Fruit fly (Drosophila melanogaster) whole organism, embryonic: Measurements from ENCODE around the gene CG16853.
A peak's percentile ranks its signal among the peaks of the same experiment; 100 is the strongest.

Source experiments
- ATbp ChIP-seq: fragments of 200-800 bp; sonication (Bioruptor generic); optimal IDR thresholded peaks from 2 replicates; lab custom pipeline; 2017; ENCODE audit warnings: missing biosample characterization, mild to moderate bottlenecking, missing genetic modification characterization, missing genetic modification reagents
- BEAF-32 ChIP-seq: fragments of 200-800 bp; sonication (Bioruptor generic); optimal IDR thresholded peaks from 3 replicates; lab custom pipeline; 2017; ENCODE audit warnings: missing biosample characterization, missing genetic modification characterization, mild to moderate bottlenecking, moderate library complexity, missing genetic modification reagents
- CG10147 ChIP-seq: fragments of 200-800 bp; sonication (Bioruptor generic); optimal IDR thresholded peaks from 2 replicates; lab custom pipeline; 2019; ENCODE audit warnings: missing biosample characterization, mild to moderate bottlenecking, missing genetic modification characterization, moderate library complexity
- CG12769 ChIP-seq: fragments of 200-800 bp; sonication (Bioruptor generic); optimal IDR thresholded peaks from 2 replicates; lab custom pipeline; 2019; ENCODE audit warnings: missing biosample characterization, mild to moderate bottlenecking, missing genetic modification characterization, moderate library complexity
- CG13287 ChIP-seq: fragments of 200-800 bp; sonication (Bioruptor generic); IDR thresholded peaks from 2 replicates; pipeline ENCODE4 v1.3.6; 2022; ENCODE audit warnings: missing biosample characterization, missing genetic modification characterization; ENCODE audit not compliant: partially characterized antibody
- CG13894 ChIP-seq: fragments of 200-800 bp; sonication (Bioruptor generic); optimal IDR thresholded peaks from 3 replicates; lab custom pipeline; 2018; ENCODE audit warnings: missing biosample characterization, mild to moderate bottlenecking, missing genetic modification characterization, moderate library complexity
- CG14014 ChIP-seq: fragments of 200-800 bp; sonication (Bioruptor generic); IDR thresholded peaks from 2 replicates; pipeline ENCODE4 v1.3.6; 2022; ENCODE audit warnings: missing biosample characterization, missing genetic modification characterization
- CG14667 ChIP-seq: fragments of 200-800 bp; sonication (Bioruptor generic); IDR thresholded peaks from 2 replicates; pipeline ENCODE4 v1.3.6; 2022; ENCODE audit warnings: missing biosample characterization, missing genetic modification characterization
- CG15269 ChIP-seq: fragments of 200-800 bp; sonication (Bioruptor generic); optimal IDR thresholded peaks from 2 replicates; lab custom pipeline; 2018; ENCODE audit warnings: missing biosample characterization, mild to moderate bottlenecking, missing genetic modification characterization, moderate library complexity
- CG15514 ChIP-seq: fragments of 200-800 bp; sonication (Bioruptor generic); optimal IDR thresholded peaks from 3 replicates; lab custom pipeline; 2017; ENCODE audit warnings: missing biosample characterization, missing genetic modification characterization, mild to moderate bottlenecking, moderate library complexity, missing genetic modification reagents
- CG1603 ChIP-seq: fragments of 200-800 bp; sonication (Bioruptor generic); optimal IDR thresholded peaks from 2 replicates; lab custom pipeline; 2019; ENCODE audit warnings: missing biosample characterization, mild to moderate bottlenecking, missing genetic modification characterization, moderate library complexity
- CG2712 ChIP-seq: fragments of 200-800 bp; optimal IDR thresholded peaks from 3 replicates; lab custom pipeline; 2019; ENCODE audit warnings: missing biosample characterization, mild to moderate bottlenecking, missing genetic modification characterization, moderate library complexity
- CG34376 ChIP-seq: fragments of 200-800 bp; sonication (Bioruptor generic); optimal IDR thresholded peaks from 2 replicates; lab custom pipeline; 2018; ENCODE audit warnings: missing biosample characterization, mild to moderate bottlenecking, missing genetic modification characterization
- CG4360 ChIP-seq: fragments of 200-800 bp; sonication (Bioruptor generic); IDR thresholded peaks from 2 replicates; pipeline ENCODE4 v1.3.6; 2022; ENCODE audit warnings: missing biosample characterization, missing genetic modification characterization
- CG6254 ChIP-seq: fragments of 200-800 bp; sonication (Bioruptor generic); optimal IDR thresholded peaks from 3 replicates; lab custom pipeline; 2017; ENCODE audit warnings: mild to moderate bottlenecking, missing biosample characterization, missing genetic modification reagents, missing genetic modification characterization
- CG7839 ChIP-seq: fragments of 200-800 bp; sonication (Bioruptor generic); optimal IDR thresholded peaks from 3 replicates; lab custom pipeline; 2018; ENCODE audit warnings: missing biosample characterization, mild to moderate bottlenecking, missing genetic modification characterization, moderate library complexity
- CG7963 ChIP-seq: fragments of 200-800 bp; sonication (Bioruptor generic); IDR thresholded peaks from 3 replicates; pipeline ENCODE4 v1.3.6; 2022; ENCODE audit warnings: missing biosample characterization, missing genetic modification characterization; ENCODE audit not compliant: partially characterized antibody
- CG8089 ChIP-seq: fragments of 200-800 bp; sonication (Bioruptor generic); optimal IDR thresholded peaks from 3 replicates; lab custom pipeline; 2016; ENCODE audit warnings: missing biosample characterization, missing genetic modification characterization
- HLH3B ChIP-seq: fragments of 200-800 bp; sonication (Bioruptor generic); IDR thresholded peaks from 2 replicates; pipeline ENCODE4 v1.3.6; 2022; ENCODE audit warnings: missing biosample characterization, missing genetic modification characterization
- HLH4C ChIP-seq: fragments of 200-800 bp; sonication (Bioruptor generic); IDR thresholded peaks from 3 replicates; pipeline ENCODE4 v1.3.6; 2022; ENCODE audit warnings: missing biosample characterization, missing genetic modification characterization; ENCODE audit not compliant: partially characterized antibody
- Hey ChIP-seq: fragments of 200-800 bp; sonication (Bioruptor generic); optimal IDR thresholded peaks from 3 replicates; lab custom pipeline; 2018; ENCODE audit warnings: missing biosample characterization, mild to moderate bottlenecking, missing genetic modification characterization
- HmgD ChIP-seq: fragments of 200-800 bp; sonication (Bioruptor generic); optimal IDR thresholded peaks from 3 replicates; lab custom pipeline; 2016; ENCODE audit warnings: missing biosample characterization, missing genetic modification characterization
- Hmr ChIP-seq: fragments of 200-800 bp; sonication (Bioruptor generic); optimal IDR thresholded peaks from 3 replicates; lab custom pipeline; 2017; ENCODE audit warnings: mild to moderate bottlenecking, missing biosample characterization, missing genetic modification reagents, missing genetic modification characterization
- Nf-YA ChIP-seq: fragments of 200-800 bp; sonication (Bioruptor generic); IDR thresholded peaks from 2 replicates; pipeline ENCODE4 v1.3.6; 2022; ENCODE audit warnings: missing biosample characterization, missing genetic modification characterization
- Pdp1 ChIP-seq, 2 experiments: fragments of 200-800 bp; sonication (Bioruptor generic); optimal IDR thresholded peaks; 3 replicates each; lab custom pipeline; 2016; ENCODE audit warnings: missing biosample characterization in 2 of 2, missing genetic modification characterization in 2 of 2, mild to moderate bottlenecking in 1 of 2, moderate library complexity in 1 of 2
- Xrp1 ChIP-seq: fragments of 200-800 bp; sonication (Bioruptor generic); IDR thresholded peaks from 2 replicates; pipeline ENCODE4 v1.3.6; 2022; ENCODE audit warnings: missing biosample characterization, missing genetic modification characterization
- ash1 ChIP-seq: fragments of 200-800 bp; sonication (Bioruptor generic); optimal IDR thresholded peaks from 2 replicates; lab custom pipeline; 2018; ENCODE audit warnings: missing biosample characterization, mild to moderate bottlenecking, missing genetic modification characterization
- ato ChIP-seq: fragments of 200-800 bp; sonication (Bioruptor generic); IDR thresholded peaks from 2 replicates; pipeline ENCODE4 v1.3.6; 2022; ENCODE audit warnings: missing biosample characterization, missing genetic modification characterization; ENCODE audit not compliant: partially characterized antibody
- chif ChIP-seq, 2 experiments: fragments of 200-800 bp; sonication (Bioruptor generic); optimal IDR thresholded peaks; 3 replicates each; lab custom pipeline; 2016; ENCODE audit warnings: missing biosample characterization in 2 of 2, missing genetic modification characterization in 2 of 2
- dm ChIP-seq: fragments of 200-800 bp; sonication (Bioruptor generic); optimal IDR thresholded peaks from 3 replicates; lab custom pipeline; 2016; ENCODE audit warnings: missing biosample characterization, missing genetic modification characterization
- fd64A ChIP-seq: fragments of 200-800 bp; sonication (Bioruptor generic); optimal IDR thresholded peaks from 3 replicates; lab custom pipeline; 2018; ENCODE audit warnings: missing biosample characterization, mild to moderate bottlenecking, missing genetic modification characterization
- gfzf ChIP-seq: fragments of 200-800 bp; sonication (Bioruptor generic); optimal IDR thresholded peaks from 2 replicates; lab custom pipeline; 2016; ENCODE audit warnings: missing biosample characterization, mild to moderate bottlenecking, missing genetic modification characterization, moderate library complexity
- gro ChIP-seq: fragments of 200-800 bp; sonication (Bioruptor generic); optimal IDR thresholded peaks from 2 replicates; lab custom pipeline; 2016; ENCODE audit warnings: missing biosample characterization, missing genetic modification characterization
- kay ChIP-seq: fragments of 200-800 bp; sonication (Bioruptor generic); optimal IDR thresholded peaks from 2 replicates; lab custom pipeline; 2016; ENCODE audit warnings: missing biosample characterization, missing genetic modification characterization
- lilli ChIP-seq: fragments of 200-800 bp; sonication (Bioruptor generic); optimal IDR thresholded peaks from 3 replicates; lab custom pipeline; 2016; ENCODE audit warnings: missing biosample characterization, missing genetic modification characterization
- lola ChIP-seq, 3 experiments: fragments of >200 bp in 2 of 3; fragments of 200-800 bp in 1 of 3; sonication (Bioruptor generic) in 1 of 3; optimal IDR thresholded peaks; 2 replicates each; lab custom pipeline; 2017 to 2019; ENCODE audit warnings: missing biosample characterization in 3 of 3, missing genetic modification characterization in 3 of 3, mild to moderate bottlenecking in 1 of 3, moderate library complexity in 1 of 3
- nom ChIP-seq: fragments of 200-800 bp; sonication (Bioruptor generic); optimal IDR thresholded peaks from 2 replicates; lab custom pipeline; 2017; ENCODE audit warnings: missing biosample characterization, missing genetic modification characterization, mild to moderate bottlenecking, moderate library complexity, missing genetic modification reagents
- odd ChIP-seq: fragments of 200-800 bp; sonication (Bioruptor generic); optimal IDR thresholded peaks from 2 replicates; lab custom pipeline; 2017; ENCODE audit warnings: missing biosample characterization, mild to moderate bottlenecking, missing genetic modification characterization
- p53 ChIP-seq: fragments of 200-800 bp; sonication (Bioruptor generic); optimal IDR thresholded peaks from 2 replicates; lab custom pipeline; 2016; ENCODE audit warnings: missing biosample characterization, missing genetic modification characterization
- peb ChIP-seq: fragments of 200-800 bp; sonication (Bioruptor generic); IDR thresholded peaks from 2 replicates; pipeline ENCODE4 v1.3.6; 2022; ENCODE audit warnings: missing biosample characterization, missing genetic modification characterization
- phol ChIP-seq: fragments of 200-800 bp; sonication (Bioruptor generic); optimal IDR thresholded peaks from 3 replicates; lab custom pipeline; 2018; ENCODE audit warnings: missing biosample characterization, mild to moderate bottlenecking, missing genetic modification characterization, moderate library complexity
- sens ChIP-seq: fragments of 200-800 bp; sonication (Bioruptor generic); peaks from one replicate; lab custom pipeline; 2016; ENCODE audit warnings: missing biosample characterization, missing genetic modification characterization
- tap ChIP-seq: fragments of 200-800 bp; optimal IDR thresholded peaks from 3 replicates; lab custom pipeline; 2019; ENCODE audit warnings: missing biosample characterization, mild to moderate bottlenecking, missing genetic modification characterization, moderate library complexity
- unc-4 ChIP-seq: fragments of 200-800 bp; sonication (Bioruptor generic); IDR thresholded peaks from 2 replicates; pipeline ENCODE4 v1.3.6; 2022; ENCODE audit warnings: missing biosample characterization, missing genetic modification characterization; ENCODE audit not compliant: partially characterized antibody
- vvl ChIP-seq: fragments of 200-800 bp; sonication (Bioruptor generic); IDR thresholded peaks from 2 replicates; pipeline ENCODE4 v1.3.6; 2022; ENCODE audit warnings: missing biosample characterization, missing genetic modification characterization
- wor ChIP-seq: fragments of 200-800 bp; sonication (Bioruptor generic); IDR thresholded peaks from 2 replicates; pipeline ENCODE4 v1.3.6; 2022; ENCODE audit warnings: missing biosample characterization, missing genetic modification characterization
- zen ChIP-seq: fragments of 200-800 bp; sonication (Bioruptor generic); optimal IDR thresholded peaks from 3 replicates; lab custom pipeline; 2018; ENCODE audit warnings: missing biosample characterization, mild to moderate bottlenecking, missing genetic modification characterization, moderate library complexity
- zf30C ChIP-seq: fragments of 200-800 bp; sonication (Bioruptor generic); optimal IDR thresholded peaks from 3 replicates; lab custom pipeline; 2018; ENCODE audit warnings: missing biosample characterization, mild to moderate bottlenecking, missing genetic modification characterization

CG16853 gene

dm6 chr2L:13549973-13550458 lies 7.9 kb downstream of the CG16853 start, which contains the start of gene kuz (continued):
- peak; percentile 21 for TF ChIP-seq Hey (tag; lab: Kevin White, UChicago)
- TF ChIP-seq CG15514 (GFP tag; lab: Kevin White, UChicago) = peak; percentile 19
- TF ChIP-seq tap = peak; percentile 31
- peak; percentile 72 for TF ChIP-seq Hmr (GFP tag; lab: Kevin White, UChicago)
- peak; percentile 82 for TF ChIP-seq CG13894 (tag; lab: Kevin White, UChicago)
- TF ChIP-seq CG1603 (tag; lab: Kevin White, UChicago) = peak; percentile 65
- TF ChIP-seq CG13287 = peak; percentile 63
- peak; percentile 14 for TF ChIP-seq CG8089 (GFP tag; lab: Kevin White, UChicago)
- TF ChIP-seq kay (GFP tag; lab: Kevin White, UChicago) = peak; percentile 98
- TF ChIP-seq nom (GFP tag; lab: Kevin White, UChicago) = peak; percentile 57
- TF ChIP-seq BEAF-32 (GFP tag; lab: Kevin White, UChicago) = peak; percentile 63
- peak; percentile 59; the same call in 1 of the 3 replicates for TF ChIP-seq HLH4C
- TF ChIP-seq CG15269 (tag; lab: Kevin White, UChicago) = peak; percentile 9
- TF ChIP-seq HmgD = peak; percentile 29
- TF ChIP-seq peb (GFP tag; lab: Robert Waterston, UW) = peak; percentile 16; the same call in 1 of the 2 replicates
- TF ChIP-seq ato (GFP tag; lab: Robert Waterston, UW) = peak; percentile 66; the same call in 1 of the 2 replicates
- peak; percentile 46 for TF ChIP-seq CG34376
- peak; percentile 38 for TF ChIP-seq phol (tag; lab: Kevin White, UChicago)
- TF ChIP-seq p53 = no peak
- peak; percentile 62 for TF ChIP-seq unc-4 (GFP tag; lab: Robert Waterston, UW)
- peak; percentile 0 for TF ChIP-seq zen (tag; lab: Kevin White, UChicago)
- peak; percentile 36 for TF ChIP-seq zf30C (GFP tag; lab: Kevin White, UChicago)
- peak; percentile 38; the same call in 1 of the 2 replicates for TF ChIP-seq HLH3B
- peak; percentile 39; the same call in 1 of the 2 replicates for TF ChIP-seq Xrp1 (GFP tag; lab: Robert Waterston, UW)
- peak; percentile 71; the same call in 1 of the 2 replicates for TF ChIP-seq vvl (GFP tag; lab: Robert Waterston, UW)
- TF ChIP-seq CG14667 (GFP tag; lab: Robert Waterston, UW) = no peak
- peak; percentile 10 for TF ChIP-seq CG10147 (GFP tag; lab: Kevin White, UChicago)
- peak; percentile 80 for TF ChIP-seq sens (GFP tag; lab: Kevin White, UChicago)
- TF ChIP-seq chif (GFP tag; optimal IDR thresholded peaks at IDR 0.05; lab: Kevin White, UChicago) = no peak
- TF ChIP-seq fd64A (GFP tag; lab: Kevin White, UChicago) = peak; percentile 39
- peak; percentile 4 for TF ChIP-seq CG6254 (GFP tag; lab: Kevin White, UChicago)
- TF ChIP-seq CG7963 (GFP tag; lab: Robert Waterston, UW) = 0 out of 3 replicates have a peak, but pooled peaks have one; percentile 56
- peak; percentile 13 for TF ChIP-seq gro (GFP tag; lab: Kevin White, UChicago)
- peak in 1 of 3 experiments; percentile 16 for TF ChIP-seq lola (GFP tag; optimal IDR thresholded peaks at IDR 0.05; lab: Kevin White, UChicago)
- peak; percentile 21 for TF ChIP-seq odd (GFP tag; lab: Kevin White, UChicago)
- TF ChIP-seq ATbp (GFP tag; lab: Kevin White, UChicago) = no peak
- TF ChIP-seq Nf-YA = 0 out of 2 replicates have a peak, but pooled peaks have one; percentile 35
- TF ChIP-seq CG2712 (tag; lab: Kevin White, UChicago) = peak; percentile 41
- TF ChIP-seq Pdp1 (GFP tag; optimal IDR thresholded peaks at IDR 0.05; lab: Kevin White, UChicago) = peak in 1 of 2 experiments; percentile 44
- TF ChIP-seq gfzf (GFP tag; lab: Kevin White, UChicago) = peak; percentile 67
- TF ChIP-seq ash1 (GFP tag; lab: Kevin White, UChicago) = peak; percentile 28
- TF ChIP-seq dm (GFP tag; lab: Kevin White, UChicago) = peak; percentile 50
- peak; percentile 34 for TF ChIP-seq lilli
- no peak for TF ChIP-seq wor (GFP tag; lab: Robert Waterston, UW)
- peak; percentile 32; the same call in 1 of the 2 replicates for TF ChIP-seq CG4360 (GFP tag; lab: Robert Waterston, UW)
- peak; percentile 24 for TF ChIP-seq CG7839 (tag; lab: Kevin White, UChicago)
- peak; percentile 54 for TF ChIP-seq CG12769
- peak; percentile 59; the same call in 1 of the 2 replicates for TF ChIP-seq CG14014 (GFP tag; lab: Robert Waterston, UW)
